Worm (Caenorhabditis elegans) whole organism, young adult: ENCODE results near the gene bath-1.
A peak's percentile ranks its signal among the peaks of the same experiment; 100 is the strongest.

Experiments used
- C06A6.2 ChIP-seq: fragments of 200-800 bp; sonication (Bioruptor generic); conservative IDR thresholded peaks from 2 replicates; pipeline ENCODE4 v1.3.6; 2022; ENCODE audit warnings: missing genetic modification characterization, missing compliant biosample characterization
- F37B4.10 ChIP-seq: fragments of 200-800 bp; sonication (Bioruptor generic); IDR thresholded peaks from 2 replicates; pipeline ENCODE4 v1.3.6; 2022; ENCODE audit warnings: missing genetic modification characterization, missing compliant biosample characterization
- F57C9.4 ChIP-seq: sonication (generic microtip); optimal IDR thresholded peaks from 2 replicates; lab custom pipeline; 2017; ENCODE audit warnings: mild to moderate bottlenecking, missing genetic modification characterization, missing compliant biosample characterization
- Y95B8A.8 ChIP-seq: fragments of 200-800 bp; sonication (Bioruptor generic); IDR thresholded peaks from 2 replicates; pipeline ENCODE4 v1.3.6; 2022; ENCODE audit warnings: missing genetic modification reagents, missing genetic modification characterization, missing compliant biosample characterization
- atf-7 ChIP-seq: sonication (generic microtip); optimal IDR thresholded peaks from 2 replicates; lab custom pipeline; 2017; ENCODE audit warnings: mild to moderate bottlenecking, missing genetic modification characterization, missing compliant biosample characterization
- attf-6 ChIP-seq: fragments of 200-800 bp; sonication (Bioruptor generic); IDR thresholded peaks from 2 replicates; pipeline ENCODE4 v1.3.6; 2022; ENCODE audit warnings: missing genetic modification reagents, missing genetic modification characterization, missing compliant biosample characterization
- ccch-3 ChIP-seq: fragments of 200-800 bp; sonication (Bioruptor generic); optimal IDR thresholded peaks from 2 replicates; lab custom pipeline; 2018; ENCODE audit warnings: mild to moderate bottlenecking, missing genetic modification characterization, missing compliant biosample characterization
- cebp-2 ChIP-seq: fragments of 200-800 bp; sonication (Bioruptor generic); IDR thresholded peaks from 2 replicates; pipeline ENCODE4 v1.3.6; 2022; ENCODE audit warnings: missing genetic modification characterization, missing compliant biosample characterization
- ceh-100 ChIP-seq: fragments of 200-800 bp; sonication (Bioruptor generic); IDR thresholded peaks from 2 replicates; pipeline ENCODE4 v1.3.6; 2022; ENCODE audit warnings: missing genetic modification reagents, missing genetic modification characterization, missing compliant biosample characterization
- efl-1 ChIP-seq: fragments of 150-350 bp; optimal IDR thresholded peaks from 2 replicates; lab custom pipeline; 2014; ENCODE audit warnings: missing biosample characterization, missing genetic modification reagents, missing genetic modification characterization
- egl-18 ChIP-seq: fragments of 200-800 bp; sonication (Bioruptor generic); IDR thresholded peaks from 2 replicates; pipeline ENCODE4 v1.3.6; 2022; ENCODE audit warnings: missing genetic modification reagents, missing genetic modification characterization, missing compliant biosample characterization
- egl-44 ChIP-seq: fragments of 200-800 bp; sonication (Bioruptor generic); IDR thresholded peaks from 2 replicates; pipeline ENCODE4 v1.3.6; 2022; ENCODE audit warnings: missing genetic modification reagents, missing genetic modification characterization, missing compliant biosample characterization
- egrh-3 ChIP-seq: fragments of 200-800 bp; sonication (Bioruptor generic); IDR thresholded peaks from 2 replicates; pipeline ENCODE4 v1.3.6; 2022; ENCODE audit warnings: missing genetic modification reagents, missing genetic modification characterization, missing compliant biosample characterization
- ekl-4 ChIP-seq: fragments of 200-800 bp; sonication (Bioruptor generic); IDR thresholded peaks from 2 replicates; pipeline ENCODE4 v1.3.6; 2022; ENCODE audit warnings: missing genetic modification reagents, missing genetic modification characterization, missing compliant biosample characterization
- gei-17 ChIP-seq: fragments of 200-800 bp; sonication (Bioruptor generic); optimal IDR thresholded peaks from 2 replicates; lab custom pipeline; 2018; ENCODE audit warnings: mild to moderate bottlenecking, missing genetic modification characterization, missing compliant biosample characterization
- him-1 ChIP-seq: sonication (generic microtip); optimal IDR thresholded peaks from 2 replicates; lab custom pipeline; 2016; ENCODE audit warnings: missing genotype, missing genetic modification reagents, missing genetic modification characterization, missing compliant biosample characterization
- lin-54 ChIP-seq: fragments of 200-800 bp; sonication (Bioruptor generic); optimal IDR thresholded peaks from 2 replicates; lab custom pipeline; 2018; ENCODE audit warnings: mild to moderate bottlenecking, missing genetic modification characterization, missing compliant biosample characterization
- lsl-1 ChIP-seq: fragments of 200-800 bp; sonication (Bioruptor generic); optimal IDR thresholded peaks from 2 replicates; lab custom pipeline; 2018; ENCODE audit warnings: mild to moderate bottlenecking, missing genetic modification characterization, moderate library complexity, missing compliant biosample characterization
- madf-6 ChIP-seq: fragments of 200-800 bp; sonication (Bioruptor generic); IDR thresholded peaks from 2 replicates; pipeline ENCODE4 v1.3.6; 2022; ENCODE audit warnings: missing genetic modification reagents, missing genetic modification characterization, missing compliant biosample characterization
- mcd-1 ChIP-seq: fragments of 200-800 bp; sonication (Bioruptor generic); IDR thresholded peaks from 2 replicates; pipeline ENCODE4 v1.3.6; 2022; ENCODE audit warnings: missing genetic modification reagents, missing genetic modification characterization, missing compliant biosample characterization
- pha-4 ChIP-seq: fragments of 150-350 bp; sonication (generic microtip); optimal IDR thresholded peaks from 2 replicates; lab custom pipeline; 2014; ENCODE audit warnings: missing biosample characterization, missing genetic modification reagents, missing genetic modification characterization
- repo-1 ChIP-seq: sonication (generic microtip); optimal IDR thresholded peaks from 2 replicates; lab custom pipeline; 2017; ENCODE audit warnings: mild to moderate bottlenecking, missing genetic modification characterization, missing compliant biosample characterization
- rpc-1 ChIP-seq, 2 experiments: fragments of 150-350 bp in 1 of 2; sonication (generic microtip) in 1 of 2; optimal IDR thresholded peaks; 2 replicates each; lab custom pipeline; 2014 to 2018; ENCODE audit warnings: missing biosample characterization in 1 of 2, missing genetic modification characterization in 1 of 2, missing genetic modification reagents in 1 of 2, missing genotype in 1 of 2
- sdz-38 ChIP-seq: sonication (generic microtip); optimal IDR thresholded peaks from 2 replicates; lab custom pipeline; 2016; ENCODE audit warnings: missing genotype, missing genetic modification characterization, missing compliant biosample characterization
- xnd-1 ChIP-seq: sonication (generic microtip); optimal IDR thresholded peaks from 2 replicates; lab custom pipeline; 2016; ENCODE audit warnings: missing genotype, missing genetic modification reagents, missing genetic modification characterization, missing compliant biosample characterization
- zfh-2 ChIP-seq: fragments of 200-800 bp; sonication (Bioruptor generic); conservative IDR thresholded peaks from 2 replicates; pipeline ENCODE4 v1.3.6; 2022; ENCODE audit warnings: missing genetic modification reagents, missing genetic modification characterization, missing compliant biosample characterization
- ztf-6 ChIP-seq: fragments of 200-800 bp; sonication (Bioruptor generic); IDR thresholded peaks from 2 replicates; pipeline ENCODE4 v1.3.6; 2022; ENCODE audit warnings: missing genetic modification reagents, missing genetic modification characterization, missing compliant biosample characterization

bath-1 gene

ce11 chrII:2058985-2059384, 30.4 kb upstream of the bath-1 start, which contains the start of gene F07E5.5 (continued):
- TF ChIP-seq ceh-100 (GFP tag; lab: Robert Waterston, UW) (no peak), ccch-3 (GFP tag; lab: Kevin White, UChicago) (no peak), madf-6 (GFP tag; lab: Robert Waterston, UW) (no peak), egl-18 (GFP tag; lab: Robert Waterston, UW) (no peak), F57C9.4 (tag; lab: Kevin White, UChicago) (no peak), pha-4 (no peak), rpc-1 (optimal IDR thresholded peaks at IDR 0.05; lab: Kevin White, UChicago) (no peak), rpc-1 (tag; optimal IDR thresholded peaks at IDR 0.05; lab: Kevin White, UChicago) (no peak), ekl-4 (GFP tag; lab: Robert Waterston, UW) (no peak), egrh-3 (no peak)

- no peak for TF ChIP-seq lin-54 (GFP tag; lab: Kevin White, UChicago)
- no peak for TF ChIP-seq him-1
- TF ChIP-seq Y95B8A.8 (GFP tag; lab: Robert Waterston, UW): no peak
- TF ChIP-seq sdz-38 (tag; lab: Kevin White, UChicago): no peak
- no peak for TF ChIP-seq xnd-1 (tag; lab: Kevin White, UChicago)
- TF ChIP-seq gei-17: no peak
- no peak for TF ChIP-seq repo-1 (tag; lab: Kevin White, UChicago)
- no peak for TF ChIP-seq cebp-2 (GFP tag; lab: Robert Waterston, UW)
- TF ChIP-seq C06A6.2 (GFP tag; lab: Robert Waterston, UW): no peak
- no peak for TF ChIP-seq attf-6
These were observed 22.8 kb upstream of the bath-1 start, which contains the start of gene fbxb-35 for ce11 chrII:2051372-2051771. Gene fbxb-35 (plus strand): TSS chrII:2051672.

- 0 out of 2 replicates have a peak, but pooled peaks have one; percentile 7 for TF ChIP-seq zfh-2 (GFP tag; lab: Robert Waterston, UW)
These were observed 17.9 kb upstream of the bath-1 start, which contains the start of gene math-1 for ce11 chrII:2046556-2046955. Gene math-1 (minus strand): TSS chrII:2046656.

ce11 chrII:2045505-2045904, 16.9 kb upstream of the bath-1 start, which contains the start of gene bath-24:
Gene bath-24 (minus strand): TSS chrII:2045605.
- TF ChIP-seq lsl-1 (GFP tag; lab: Kevin White, UChicago) (peak; percentile 65), egrh-3 (no peak)

ce11 chrII:2042447-2042846, 13.8 kb upstream of the bath-1 start, which contains the start of gene bath-20:
Gene bath-20 (minus strand): TSS chrII:2042547.
- no peak for TF ChIP-seq ztf-6
- peak; percentile 31 for TF ChIP-seq lsl-1 (GFP tag; lab: Kevin White, UChicago)

ce11 chrII:2039288-2039687, 10.7 kb upstream of the bath-1 start, which contains the start of gene bath-19:
Gene bath-19 (minus strand): TSS chrII:2039388.
- TF ChIP-seq F37B4.10 (no peak), Y95B8A.8 (GFP tag; lab: Robert Waterston, UW) (no peak), lsl-1 (GFP tag; lab: Kevin White, UChicago) (peak; percentile 54)

ce11 chrII:2033286-2033685, 4.7 kb upstream of the bath-1 start, which contains the start of gene F59H6.14:
Gene F59H6.14 (plus strand): TSS chrII:2033586.
- peak; percentile 18 for TF ChIP-seq lsl-1 (GFP tag; lab: Kevin White, UChicago)
- no peak for TF ChIP-seq egl-44 (GFP tag; lab: Robert Waterston, UW)
- TF ChIP-seq atf-7 (tag; lab: Kevin White, UChicago): no peak

- TF ChIP-seq mcd-1 (GFP tag; lab: Robert Waterston, UW): peak; percentile 57
- peak; percentile 48 for TF ChIP-seq efl-1
- TF ChIP-seq madf-6 (GFP tag; lab: Robert Waterston, UW): 0 out of 2 replicates have a peak, but pooled peaks have one; percentile 1
- TF ChIP-seq, all 124 proteins: peak for 3; not testable (repeated sequence) for 121
These were observed 3.7 kb upstream of the bath-1 start, which contains the start of gene btb-4 for ce11 chrII:2032282-2032681. Gene btb-4 (plus strand): TSS chrII:2032316.
